Worm (Caenorhabditis elegans) whole organism, mixed stage, embryonic: ENCODE results near the gene C27B7.9.

Experiments
- blmp-1 ChIP-seq: fragments of 150-350 bp; optimal IDR thresholded peaks from 2 replicates; lab custom pipeline; 2014; ENCODE audit warnings: missing biosample characterization, missing genetic modification characterization
- ham-2 ChIP-seq: fragments of 200-800 bp; sonication (Bioruptor generic); optimal IDR thresholded peaks from 2 replicates; lab custom pipeline; 2018; ENCODE audit warnings: mild to moderate bottlenecking, missing genetic modification characterization, missing compliant biosample characterization
- pha-4 ChIP-seq: fragments of 150-350 bp; optimal IDR thresholded peaks from 2 replicates; lab custom pipeline; 2018; ENCODE audit warnings: missing biosample characterization, missing genetic modification reagents, missing genetic modification characterization
- unc-39 ChIP-seq: fragments of 150-350 bp; optimal IDR thresholded peaks from 2 replicates; lab custom pipeline; 2014; ENCODE audit warnings: missing biosample characterization, missing genetic modification characterization
- ztf-11 ChIP-seq: fragments of 150-350 bp; optimal IDR thresholded peaks from 2 replicates; lab custom pipeline; 2014; ENCODE audit warnings: missing biosample characterization, missing genetic modification characterization

- TF ChIP-seq pha-4 (no peak), unc-39 (no peak), blmp-1 (tag; lab: Kevin White, UChicago) (no peak), ztf-11 (tag; lab: Kevin White, UChicago) (no peak), ham-2 (GFP tag; lab: Kevin White, UChicago) (no peak)
These were observed at the start of gene C27B7.9 for ce11 chrIV:8916010-8916409.
